Fruit fly (Drosophila melanogaster) whole organism, embryonic: ENCODE results near the gene wrd.

Experiments
- Abd-B ChIP-seq: fragments of 200-800 bp; sonication (Bioruptor generic); optimal IDR thresholded peaks from 2 replicates; lab custom pipeline; 2018; ENCODE audit warnings: missing biosample characterization, mild to moderate bottlenecking, missing genetic modification characterization, moderate library complexity
- CG11504 ChIP-seq: fragments of 200-800 bp; sonication (Bioruptor generic); optimal IDR thresholded peaks from 3 replicates; lab custom pipeline; 2019; ENCODE audit warnings: missing biosample characterization, mild to moderate bottlenecking, missing genetic modification characterization, moderate library complexity
- CG17612 ChIP-seq: fragments of 200-800 bp; sonication (Bioruptor generic); IDR thresholded peaks from 2 replicates; pipeline ENCODE4 v1.3.6; 2022; ENCODE audit warnings: missing biosample characterization, missing genetic modification characterization
- CG17912 ChIP-seq: fragments of 200-800 bp; sonication (Bioruptor generic); optimal IDR thresholded peaks from 2 replicates; lab custom pipeline; 2018; ENCODE audit warnings: missing biosample characterization, mild to moderate bottlenecking, missing genetic modification characterization
- CG3065 ChIP-seq: fragments of 200-800 bp; sonication (Bioruptor generic); optimal IDR thresholded peaks from 2 replicates; lab custom pipeline; 2016; ENCODE audit warnings: missing biosample characterization, missing genetic modification characterization
- CG32767 ChIP-seq: fragments of 200-800 bp; sonication (Bioruptor generic); IDR thresholded peaks from 2 replicates; pipeline ENCODE4 v1.3.6; 2022; ENCODE audit warnings: missing biosample characterization, missing genetic modification characterization
- CG34376 ChIP-seq: fragments of 200-800 bp; sonication (Bioruptor generic); optimal IDR thresholded peaks from 2 replicates; lab custom pipeline; 2018; ENCODE audit warnings: missing biosample characterization, mild to moderate bottlenecking, missing genetic modification characterization
- CG34422 ChIP-seq: fragments of 200-800 bp; sonication (Bioruptor generic); IDR thresholded peaks from 3 replicates; pipeline ENCODE4 v1.3.6; 2022; ENCODE audit warnings: missing biosample characterization, missing genetic modification characterization
- CG3726 ChIP-seq: fragments of 200-800 bp; sonication (Bioruptor generic); IDR thresholded peaks from 3 replicates; pipeline ENCODE4, ENCODE4 v1.3.6; 2022; ENCODE audit warnings: missing biosample characterization, missing genetic modification characterization
- CG3847 ChIP-seq: fragments of 200-800 bp; sonication (Bioruptor generic); IDR thresholded peaks from 2 replicates; pipeline ENCODE4 v1.3.6; 2022; ENCODE audit warnings: missing biosample characterization, missing genetic modification characterization
- CG42726 ChIP-seq: fragments of 200-800 bp; sonication (Bioruptor generic); IDR thresholded peaks from 2 replicates; pipeline ENCODE4 v1.3.6; 2022; ENCODE audit warnings: missing biosample characterization, missing genetic modification characterization; ENCODE audit not compliant: partially characterized antibody
- CG7372 ChIP-seq: fragments of 200-800 bp; sonication (Bioruptor generic); IDR thresholded peaks from 2 replicates; pipeline ENCODE4 v1.3.6; 2022; ENCODE audit warnings: missing biosample characterization, missing genetic modification characterization
- CG8359 ChIP-seq: fragments of 200-800 bp; sonication (Bioruptor generic); optimal IDR thresholded peaks from 2 replicates; lab custom pipeline; 2017; ENCODE audit warnings: missing biosample characterization, mild to moderate bottlenecking, missing genetic modification characterization, borderline replicate concordance
- E2f2 ChIP-seq: fragments of 200-800 bp; sonication (Bioruptor generic); IDR thresholded peaks from 2 replicates; pipeline ENCODE4 v1.3.6; 2022; ENCODE audit warnings: missing biosample characterization, missing genetic modification characterization
- NC2α ChIP-seq: fragments of 200-800 bp; sonication (Bioruptor generic); optimal IDR thresholded peaks from 2 replicates; lab custom pipeline; 2016; ENCODE audit warnings: missing biosample characterization, missing genetic modification characterization
- NC2β ChIP-seq: fragments of 200-800 bp; sonication (Bioruptor generic); optimal IDR thresholded peaks from 2 replicates; lab custom pipeline; 2016; ENCODE audit warnings: missing biosample characterization, missing genetic modification characterization
- NFAT ChIP-seq: fragments of 200-800 bp; sonication (Bioruptor generic); IDR thresholded peaks from 2 replicates; pipeline ENCODE4 v1.3.6; 2022; ENCODE audit warnings: missing biosample characterization, missing genetic modification characterization
- Nf-YA ChIP-seq: fragments of 200-800 bp; sonication (Bioruptor generic); IDR thresholded peaks from 2 replicates; pipeline ENCODE4 v1.3.6; 2022; ENCODE audit warnings: missing biosample characterization, missing genetic modification characterization
- Opbp ChIP-seq: fragments of 200-800 bp; sonication (Bioruptor generic); IDR thresholded peaks from 3 replicates; pipeline ENCODE4 v1.3.6; 2022; ENCODE audit warnings: missing biosample characterization, missing genetic modification characterization; ENCODE audit not compliant: partially characterized antibody
- Ravus ChIP-seq: fragments of 200-800 bp; sonication (Bioruptor generic); IDR thresholded peaks from 2 replicates; pipeline ENCODE4 v1.3.6; 2022; ENCODE audit warnings: missing biosample characterization, missing genetic modification characterization
- br ChIP-seq: fragments of >200 bp; optimal IDR thresholded peaks from 2 replicates; lab custom pipeline; 2017
- corto ChIP-seq: fragments of 200-800 bp; sonication (Bioruptor generic); optimal IDR thresholded peaks from 2 replicates; lab custom pipeline; 2016; ENCODE audit warnings: missing biosample characterization, mild to moderate bottlenecking, missing genetic modification characterization, moderate library complexity
- dm ChIP-seq: fragments of 200-800 bp; sonication (Bioruptor generic); optimal IDR thresholded peaks from 3 replicates; lab custom pipeline; 2016; ENCODE audit warnings: missing biosample characterization, missing genetic modification characterization
- gce ChIP-seq: fragments of 200-800 bp; sonication (Bioruptor generic); IDR thresholded peaks from 3 replicates; pipeline ENCODE4 v1.3.6; 2022; ENCODE audit warnings: missing biosample characterization, missing genetic modification characterization
- gem ChIP-seq: fragments of 200-800 bp; sonication (Bioruptor generic); optimal IDR thresholded peaks from 2 replicates; lab custom pipeline; 2019; ENCODE audit warnings: missing biosample characterization, mild to moderate bottlenecking, missing genetic modification characterization, moderate library complexity
- gsb ChIP-seq: fragments of 200-800 bp; sonication (Bioruptor generic); IDR thresholded peaks from 2 replicates; pipeline ENCODE4 v1.3.6; 2022; ENCODE audit warnings: missing biosample characterization, missing genetic modification characterization
- hkb ChIP-seq, 2 experiments: fragments of 200-800 bp in 1 of 2; fragments of >200 bp in 1 of 2; sonication (Bioruptor generic) in 1 of 2; IDR thresholded peaks in 1 of 2; optimal IDR thresholded peaks in 1 of 2; 2 replicates each; pipeline versions ENCODE4 v1.3.6 to Lab custom; 2017 to 2022; ENCODE audit warnings: missing biosample characterization in 1 of 2, missing genetic modification characterization in 1 of 2
- mld ChIP-seq: fragments of 200-800 bp; sonication (Bioruptor generic); IDR thresholded peaks from 3 replicates; pipeline ENCODE4 v1.3.6; 2022; ENCODE audit warnings: missing biosample characterization, missing genetic modification characterization; ENCODE audit not compliant: partially characterized antibody
- pita ChIP-seq: fragments of 200-800 bp; sonication (Bioruptor generic); optimal IDR thresholded peaks from 2 replicates; lab custom pipeline; 2017; ENCODE audit warnings: missing biosample characterization, mild to moderate bottlenecking, missing genetic modification characterization
- prd ChIP-seq, 3 experiments: fragments of >200 bp in 2 of 3; fragments of 200-800 bp in 1 of 3; sonication (Bioruptor generic) in 1 of 3; optimal IDR thresholded peaks in 2 of 3; IDR thresholded peaks in 1 of 3; 2 replicates in 2 of 3; 3 replicates in 1 of 3; pipeline versions ENCODE4 v1.3.6 to Lab custom; 2017 to 2022; ENCODE audit warnings: missing biosample characterization in 1 of 3, missing genetic modification characterization in 1 of 3
- pzg ChIP-seq: fragments of 200-800 bp; sonication (Bioruptor generic); optimal IDR thresholded peaks from 3 replicates; lab custom pipeline; 2018; ENCODE audit warnings: missing biosample characterization, mild to moderate bottlenecking, missing genetic modification characterization, moderate library complexity
- row ChIP-seq: fragments of 200-800 bp; sonication (Bioruptor generic); IDR thresholded peaks from 3 replicates; pipeline ENCODE4 v1.3.6; 2022; ENCODE audit warnings: missing biosample characterization, missing genetic modification characterization
- sens-2 ChIP-seq: fragments of 200-800 bp; sonication (Bioruptor generic); IDR thresholded peaks from 2 replicates; pipeline ENCODE4 v1.3.6; 2022; ENCODE audit warnings: missing biosample characterization, missing genetic modification characterization
- sim ChIP-seq: fragments of 200-800 bp; sonication (Bioruptor generic); IDR thresholded peaks from 2 replicates; pipeline ENCODE4 v1.3.6; 2022; ENCODE audit warnings: missing biosample characterization, missing genetic modification characterization
- stwl ChIP-seq: fragments of 200-800 bp; sonication (Bioruptor generic); optimal IDR thresholded peaks from 3 replicates; lab custom pipeline; 2018; ENCODE audit warnings: missing biosample characterization, mild to moderate bottlenecking, missing genetic modification characterization, moderate library complexity
- tin ChIP-seq: fragments of 200-800 bp; sonication (Bioruptor generic); optimal IDR thresholded peaks from 3 replicates; lab custom pipeline; 2016; ENCODE audit warnings: missing biosample characterization, missing genetic modification characterization
- tx ChIP-seq: fragments of 200-800 bp; sonication (Bioruptor generic); optimal IDR thresholded peaks from 2 replicates; lab custom pipeline; 2016; ENCODE audit warnings: missing biosample characterization, missing genetic modification characterization
- unc-4 ChIP-seq: fragments of 200-800 bp; sonication (Bioruptor generic); IDR thresholded peaks from 2 replicates; pipeline ENCODE4 v1.3.6; 2022; ENCODE audit warnings: missing biosample characterization, missing genetic modification characterization; ENCODE audit not compliant: partially characterized antibody
- wdn ChIP-seq: fragments of 200-800 bp; sonication (Bioruptor generic); IDR thresholded peaks from 2 replicates; pipeline ENCODE4 v1.3.6; 2022; ENCODE audit warnings: missing biosample characterization, missing genetic modification characterization
- z ChIP-seq: fragments of 200-800 bp; sonication (Bioruptor generic); IDR thresholded peaks from 3 replicates; pipeline ENCODE4 v1.3.6; 2022; ENCODE audit warnings: missing biosample characterization, missing genetic modification characterization
- zen ChIP-seq: fragments of 200-800 bp; sonication (Bioruptor generic); optimal IDR thresholded peaks from 3 replicates; lab custom pipeline; 2018; ENCODE audit warnings: missing biosample characterization, mild to moderate bottlenecking, missing genetic modification characterization, moderate library complexity
- zfh2 ChIP-seq: fragments of 200-800 bp; sonication (Bioruptor generic); optimal IDR thresholded peaks from 2 replicates; lab custom pipeline; 2016; ENCODE audit warnings: missing biosample characterization, missing genetic modification characterization

wrd gene

dm6 chr3R:18166261-18166720 lies 1.3 kb upstream of the wrd start (continued):
- 0 out of 3 replicates have a peak, but pooled peaks have one; percentile 29 for TF ChIP-seq mld (GFP tag; lab: Robert Waterston, UW)
- no peak for TF ChIP-seq zen (tag; lab: Kevin White, UChicago)
- peak; percentile 49; the same call in 1 of the 3 replicates for TF ChIP-seq CG34422 (GFP tag; lab: Robert Waterston, UW)
- TF ChIP-seq CG32767 (GFP tag; lab: Robert Waterston, UW), result no peak
- no peak for TF ChIP-seq CG42726
- peak; percentile 25 for TF ChIP-seq CG11504 (tag; lab: Kevin White, UChicago)
- TF ChIP-seq hkb (optimal IDR thresholded peaks at IDR 0.05; lab: Kevin White, UChicago), result no peak
- no peak for TF ChIP-seq hkb (GFP tag; IDR thresholded peaks at IDR 0.05; lab: Robert Waterston, UW)
- TF ChIP-seq gce (GFP tag; lab: Robert Waterston, UW), result no peak
- no peak for TF ChIP-seq zfh2 (GFP tag; lab: Kevin White, UChicago)
- no peak for TF ChIP-seq CG3726 (GFP tag; lab: Robert Waterston, UW)
- TF ChIP-seq CG7372 (GFP tag; lab: Robert Waterston, UW), result no peak
- TF ChIP-seq NC2α (GFP tag; lab: Kevin White, UChicago), result no peak
- no peak for TF ChIP-seq E2f2 (GFP tag; lab: Robert Waterston, UW)
- TF ChIP-seq unc-4, result no peak
- TF ChIP-seq stwl, result peak; percentile 29
- peak; percentile 28; the same call in 1 of the 2 replicates for TF ChIP-seq CG3847 (GFP tag; lab: Robert Waterston, UW)
- TF ChIP-seq Abd-B (GFP tag; lab: Kevin White, UChicago), result no peak
- TF ChIP-seq z, result no peak
- no peak for TF ChIP-seq pita (GFP tag; lab: Kevin White, UChicago)
- no peak for TF ChIP-seq sim
- no peak for TF ChIP-seq wdn (GFP tag; lab: Robert Waterston, UW)
- no peak for TF ChIP-seq CG3065 (GFP tag; lab: Kevin White, UChicago)
- TF ChIP-seq Ravus, result no peak
- no peak for TF ChIP-seq Opbp (GFP tag; lab: Robert Waterston, UW)
- TF ChIP-seq gsb (GFP tag; lab: Robert Waterston, UW), result no peak
- TF ChIP-seq sens-2 (GFP tag; lab: Robert Waterston, UW), result no peak
- no peak for TF ChIP-seq corto (GFP tag; lab: Kevin White, UChicago)
- TF ChIP-seq CG8359 (GFP tag; lab: Kevin White, UChicago), result no peak
- TF ChIP-seq CG17612 (GFP tag; lab: Robert Waterston, UW), result no peak
- TF ChIP-seq row, result peak; percentile 55; the same call in 2 of the 3 replicates
- peak; percentile 8 for TF ChIP-seq tin
- TF ChIP-seq CG34376 (GFP tag; lab: Kevin White, UChicago), result peak; percentile 0
- TF ChIP-seq prd (optimal IDR thresholded peaks at IDR 0.05; lab: Kevin White, UChicago), result no peak
- TF ChIP-seq prd (GFP tag; IDR thresholded peaks at IDR 0.05; lab: Robert Waterston, UW), result peak; percentile 10; the same call in 1 of the 3 replicates
- no peak for TF ChIP-seq tx (GFP tag; lab: Kevin White, UChicago)
- no peak for TF ChIP-seq CG17912 (GFP tag; lab: Kevin White, UChicago)
- no peak for TF ChIP-seq br (lab: Kevin White, UChicago)
- no peak for TF ChIP-seq NFAT (GFP tag; lab: Robert Waterston, UW)
- no peak for TF ChIP-seq Nf-YA
- no peak for TF ChIP-seq NC2β (GFP tag; lab: Kevin White, UChicago)
- TF ChIP-seq gem (tag; lab: Kevin White, UChicago), result no peak
- TF ChIP-seq dm (GFP tag; lab: Kevin White, UChicago), result peak; percentile 33
- peak; percentile 38 for TF ChIP-seq pzg (GFP tag; lab: Kevin White, UChicago)
